Worm (Caenorhabditis elegans) whole organism, L4/young adult: Measurements from ENCODE around the gene srz-97.

Experiments
- W03F9.2 ChIP-seq: fragments of 150-350 bp; optimal IDR thresholded peaks from 2 replicates; lab custom pipeline; 2014; ENCODE audit warnings: missing biosample characterization, missing genetic modification characterization
- dao-5 ChIP-seq: sonication (generic microtip); optimal IDR thresholded peaks from 2 replicates; lab custom pipeline; 2016; ENCODE audit warnings: missing genotype, missing genetic modification characterization, moderate library complexity, missing compliant biosample characterization
- him-1 ChIP-seq: sonication (generic microtip); optimal IDR thresholded peaks from 2 replicates; lab custom pipeline; 2016; ENCODE audit warnings: missing genotype, missing genetic modification reagents, missing genetic modification characterization, missing compliant biosample characterization

DNA sequence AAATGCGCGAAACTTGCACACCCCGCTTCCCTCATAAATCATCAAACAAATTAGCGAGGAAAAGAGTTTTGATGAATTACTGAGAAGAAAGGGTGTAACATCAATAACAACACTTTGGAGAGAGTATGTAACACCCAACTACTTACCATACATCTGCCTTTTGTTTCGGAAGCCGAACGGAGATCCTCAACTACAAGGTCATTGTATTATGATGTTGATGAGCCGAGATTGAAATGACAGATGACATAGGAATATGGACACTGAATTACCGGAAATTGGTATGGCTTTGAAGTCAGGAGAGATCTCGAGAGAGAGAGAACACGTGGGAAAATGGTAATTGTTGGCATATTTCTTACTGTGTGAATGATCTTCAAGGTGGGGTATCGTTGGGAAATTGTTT is 42.0 kb downstream of the srz-97 start:
- TF ChIP-seq dao-5 (tag; lab: Kevin White, UChicago) (no peak), him-1 (tag; lab: Kevin White, UChicago) (no peak), W03F9.2 (tag; lab: Kevin White, UChicago) (no peak)
